Worm (Caenorhabditis elegans): ENCODE data around the gene srh-295.
"Not testable (repeated sequence)": the region's sequence is repeated elsewhere in the genome, so short reads cannot be mapped to it uniquely, and the experiment has no call there.

Gene srh-295

ce11 chrV:15350615-15351014, 20.2 kb downstream of the srh-295 start, which contains the start of gene clec-231:
clec-231 (minus strand) TSS chrV:15350715.
- TF ChIP-seq hlh-30 (tag; optimal IDR thresholded peaks at IDR 0.05; ENCODE audit: insufficient read depth): no peak
- TF ChIP-seq ceh-22 (tag; optimal IDR thresholded peaks at IDR 0.05): no peak

DNA sequence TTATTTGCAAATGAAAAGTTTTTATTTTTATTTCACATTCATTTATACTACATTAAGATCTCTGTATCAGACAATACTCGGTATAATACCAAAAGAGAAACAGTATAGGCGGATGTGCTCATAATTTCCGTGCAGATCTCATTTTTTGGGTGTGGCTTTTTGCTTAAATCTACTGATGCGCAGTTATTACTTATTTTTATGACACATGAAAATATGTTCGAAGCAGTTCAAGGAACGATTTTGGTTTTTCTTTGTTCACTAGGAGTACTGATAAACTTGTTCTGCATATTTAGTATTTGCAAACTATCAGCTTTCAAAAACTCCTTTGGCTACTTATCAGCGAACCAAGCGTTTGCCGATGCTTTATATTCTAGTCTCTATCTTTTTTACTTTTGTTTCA, 22.0 kb downstream of the srh-295 start, which contains the start of gene srx-58:
srx-58 (plus strand) TSS at position 301 of the 400 bp plus-strand sequence.
- no peak for TF ChIP-seq fkh-10 (GFP tag; optimal IDR thresholded peaks at IDR 0.05)
- no peak for TF ChIP-seq hlh-6 (tag; optimal IDR thresholded peaks at IDR 0.05)
- TF ChIP-seq lim-6 (tag; optimal IDR thresholded peaks at IDR 0.05): no peak
- TF ChIP-seq K09A11.1 (tag; optimal IDR thresholded peaks at IDR 0.05; ENCODE audit: insufficient read depth): no peak
- TF ChIP-seq ceh-18 (tag; optimal IDR thresholded peaks at IDR 0.05): no peak
- no peak for TF ChIP-seq odd-2 (tag; optimal IDR thresholded peaks at IDR 0.05)
- no peak for TF ChIP-seq pros-1 (tag; optimal IDR thresholded peaks at IDR 0.05)
- no peak for TF ChIP-seq ttx-3 (tag; optimal IDR thresholded peaks at IDR 0.05)
- TF ChIP-seq npax-4 (tag; optimal IDR thresholded peaks at IDR 0.05): no peak
- no peak for TF ChIP-seq ahr-1 (tag; optimal IDR thresholded peaks at IDR 0.05)
- no peak for TF ChIP-seq pqm-1 (tag; optimal IDR thresholded peaks at IDR 0.05)
- TF ChIP-seq sdc-2 (tag; optimal IDR thresholded peaks at IDR 0.05): no peak
- no peak for TF ChIP-seq nhr-11 (tag; optimal IDR thresholded peaks at IDR 0.05)
- TF ChIP-seq ceh-19 (GFP tag; optimal IDR thresholded peaks at IDR 0.05): no peak
- no peak for TF ChIP-seq hlh-13 (GFP tag; optimal IDR thresholded peaks at IDR 0.05)
- TF ChIP-seq sox-2 (GFP tag; IDR thresholded peaks at IDR 0.05): no peak
- TF ChIP-seq pat-9 (tag; optimal IDR thresholded peaks at IDR 0.05): no peak
- TF ChIP-seq ceh-14 (tag; optimal IDR thresholded peaks at IDR 0.05): no peak
- TF ChIP-seq sox-4 (tag; optimal IDR thresholded peaks at IDR 0.05): no peak

- no peak for TF ChIP-seq pqm-1 (tag; optimal IDR thresholded peaks at IDR 0.05)
- no peak for TF ChIP-seq ahr-1 (tag; optimal IDR thresholded peaks at IDR 0.05)
- peak; percentile 62 for TF ChIP-seq elt-2 (tag; optimal IDR thresholded peaks at IDR 0.05)
These were observed 24.2 kb downstream of the srh-295 start, which contains the start of gene C29F3.7 for ce11 chrV:15354648-15355047. C29F3.7 (plus strand) TSS chrV:15354901.

ce11 chrV:15361412-15361811, 31.0 kb downstream of the srh-295 start, which contains the start of gene ech-1.1:
ech-1.1 (minus strand) TSS chrV:15361512.
- not testable (repeated sequence) for TF ChIP-seq unc-55 (GFP tag; optimal IDR thresholded peaks at IDR 0.05); ceh-18 (tag; optimal IDR thresholded peaks at IDR 0.05); K09A11.1 (tag; optimal IDR thresholded peaks at IDR 0.05; ENCODE audit: insufficient read depth)

DNA sequence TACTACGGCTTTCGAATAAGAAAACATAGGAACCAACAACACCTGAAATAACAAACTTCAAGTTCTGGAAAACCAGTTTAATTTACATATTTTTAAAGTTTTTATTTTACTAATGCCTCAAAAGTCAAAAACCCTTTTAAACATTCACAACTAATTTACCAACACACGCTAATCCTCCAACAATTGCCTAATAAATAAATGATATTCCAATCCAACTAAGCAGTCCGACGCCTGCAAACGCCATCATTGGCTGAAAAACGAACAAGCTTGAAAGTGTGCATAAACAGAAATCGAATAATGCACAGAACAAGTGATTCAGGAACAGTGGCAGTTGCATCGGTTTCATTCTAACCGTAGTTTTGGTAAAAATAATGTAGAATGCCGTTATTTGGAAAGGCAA, 37.4 kb downstream of the srh-295 start:
- TF ChIP-seq sdc-2 (tag; optimal IDR thresholded peaks at IDR 0.05) (no peak), unc-86 (tag; optimal IDR thresholded peaks at IDR 0.05) (no peak), elt-2 (tag; optimal IDR thresholded peaks at IDR 0.05) (no peak), ceh-6 (GFP tag; optimal IDR thresholded peaks at IDR 0.05) (no peak), K02D7.2 (tag; optimal IDR thresholded peaks at IDR 0.05) (no peak), ahr-1 (tag; optimal IDR thresholded peaks at IDR 0.05) (no peak), nhr-11 (tag; optimal IDR thresholded peaks at IDR 0.05) (no peak), tbx-2 (tag; optimal IDR thresholded peaks at IDR 0.05) (no peak), ceh-18 (tag; optimal IDR thresholded peaks at IDR 0.05) (no peak), che-1 (tag; optimal IDR thresholded peaks at IDR 0.05) (no peak)

DNA sequence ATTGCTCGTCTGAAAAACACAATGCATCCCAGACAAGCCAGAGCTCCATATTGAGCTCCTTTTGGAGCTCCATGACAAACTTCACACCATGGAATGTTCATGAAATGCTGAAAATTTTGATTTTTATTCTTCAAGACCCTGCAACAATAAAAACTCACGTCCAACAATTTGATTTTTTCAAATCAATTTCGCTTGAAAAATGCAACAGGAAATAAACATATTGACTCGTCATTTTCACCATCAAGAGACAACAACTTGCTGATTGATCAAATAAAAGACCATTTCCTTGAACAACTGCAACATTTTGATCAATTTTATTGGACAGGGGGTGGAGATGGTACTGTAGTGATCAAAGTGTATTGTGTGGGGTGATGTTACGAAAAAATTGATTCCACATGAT, 39.3 kb downstream of the srh-295 start, which contains the start of gene nhr-269:
nhr-269 (minus strand) TSS at position 101 of the 400 bp plus-strand sequence.
- TF ChIP-seq sox-4 (tag; optimal IDR thresholded peaks at IDR 0.05) (no peak), fax-1 (tag; optimal IDR thresholded peaks at IDR 0.05) (no peak), ceh-30 (tag; optimal IDR thresholded peaks at IDR 0.05) (no peak), hlh-30 (tag; optimal IDR thresholded peaks at IDR 0.05; ENCODE audit: insufficient read depth) (no peak), ceh-19 (GFP tag; optimal IDR thresholded peaks at IDR 0.05) (no peak), pat-9 (tag; optimal IDR thresholded peaks at IDR 0.05) (no peak), tbx-7 (tag; optimal IDR thresholded peaks at IDR 0.05) (no peak), pag-3 (tag; optimal IDR thresholded peaks at IDR 0.05; ENCODE audit: borderline replicate concordance) (no peak), ref-2 (tag; optimal IDR thresholded peaks at IDR 0.05) (no peak), elt-4 (tag; optimal IDR thresholded peaks at IDR 0.05) (no peak), unc-42 (tag; optimal IDR thresholded peaks at IDR 0.05) (no peak), K09A11.1 (tag; optimal IDR thresholded peaks at IDR 0.05; ENCODE audit: insufficient read depth) (no peak), eyg-1 (tag; optimal IDR thresholded peaks at IDR 0.05) (no peak), hlh-6 (tag; optimal IDR thresholded peaks at IDR 0.05) (no peak), sox-2 (GFP tag; IDR thresholded peaks at IDR 0.05) (no peak), hlh-8 (tag; optimal IDR thresholded peaks at IDR 0.05) (no peak)
